Fruit fly (Drosophila melanogaster) whole organism, prepupa: ENCODE results near the gene CG2663.

Source experiments
- Blimp-1 ChIP-seq: fragments of 200-800 bp; sonication (Bioruptor generic); optimal IDR thresholded peaks from 3 replicates; lab custom pipeline; 2017; ENCODE audit warnings: missing biosample characterization, missing genetic modification characterization, mild to moderate bottlenecking, moderate library complexity, missing genetic modification reagents
- CG10631 ChIP-seq: fragments of 200-800 bp; sonication (Bioruptor generic); optimal IDR thresholded peaks from 2 replicates; lab custom pipeline; 2016; ENCODE audit warnings: missing biosample characterization, missing genetic modification characterization
- CG1621 ChIP-seq: fragments of 200-800 bp; sonication (Bioruptor generic); optimal IDR thresholded peaks from 3 replicates; lab custom pipeline; 2018; ENCODE audit warnings: missing biosample characterization, mild to moderate bottlenecking, missing genetic modification characterization
- CG16779 ChIP-seq: fragments of 200-800 bp; sonication (Bioruptor generic); optimal IDR thresholded peaks from 3 replicates; lab custom pipeline; 2017; ENCODE audit warnings: missing biosample characterization, mild to moderate bottlenecking, missing genetic modification characterization
- CG3032 ChIP-seq: fragments of 200-800 bp; optimal IDR thresholded peaks from 2 replicates; lab custom pipeline; 2019; ENCODE audit warnings: missing biosample characterization, mild to moderate bottlenecking, missing genetic modification characterization, moderate library complexity
- CG31627 ChIP-seq: fragments of 200-800 bp; sonication (Bioruptor generic); optimal IDR thresholded peaks from 3 replicates; lab custom pipeline; 2016; ENCODE audit warnings: missing biosample characterization, missing genetic modification characterization
- CG32006 ChIP-seq: fragments of 200-800 bp; sonication (Bioruptor generic); optimal IDR thresholded peaks from 3 replicates; lab custom pipeline; 2017; ENCODE audit warnings: missing biosample characterization, mild to moderate bottlenecking, missing genetic modification characterization
- CG34406 ChIP-seq: fragments of 200-800 bp; sonication (Bioruptor generic); optimal IDR thresholded peaks from 3 replicates; lab custom pipeline; 2016; ENCODE audit warnings: missing biosample characterization, missing genetic modification characterization
- CG3919 ChIP-seq: fragments of 200-800 bp; sonication (Bioruptor generic); optimal IDR thresholded peaks from 3 replicates; lab custom pipeline; 2016; ENCODE audit warnings: missing biosample characterization, missing genetic modification characterization
- CG6163 ChIP-seq: fragments of 200-800 bp; sonication (Bioruptor generic); IDR thresholded peaks from 3 replicates; pipeline ENCODE4 v1.3.6; 2022; ENCODE audit warnings: missing biosample characterization, missing genetic modification characterization
- CG6276 ChIP-seq: fragments of 200-800 bp; sonication (Bioruptor generic); optimal IDR thresholded peaks from 2 replicates; lab custom pipeline; 2017; ENCODE audit warnings: missing biosample characterization, mild to moderate bottlenecking, missing genetic modification characterization
- CG7368 ChIP-seq: fragments of 200-800 bp; sonication (Bioruptor generic); optimal IDR thresholded peaks from 3 replicates; lab custom pipeline; 2016; ENCODE audit warnings: missing biosample characterization, missing genetic modification characterization
- CG8119 ChIP-seq: fragments of 200-800 bp; sonication (Bioruptor generic); IDR thresholded peaks from 3 replicates; pipeline ENCODE4 v1.3.6; 2022; ENCODE audit warnings: missing biosample characterization, missing genetic modification characterization
- CG8319 ChIP-seq: fragments of 200-800 bp; sonication (Bioruptor generic); optimal IDR thresholded peaks from 3 replicates; lab custom pipeline; 2016; ENCODE audit warnings: missing biosample characterization, missing genetic modification characterization
- CG8632 ChIP-seq: fragments of 200-800 bp; sonication (Bioruptor generic); optimal IDR thresholded peaks from 3 replicates; lab custom pipeline; 2016; ENCODE audit warnings: missing biosample characterization, missing genetic modification characterization
- CG9139 ChIP-seq: fragments of 200-800 bp; sonication (Bioruptor generic); optimal IDR thresholded peaks from 3 replicates; lab custom pipeline; 2017; ENCODE audit warnings: missing biosample characterization, mild to moderate bottlenecking, missing genetic modification characterization
- Eip75B ChIP-seq: fragments of 200-800 bp; sonication (Bioruptor generic); optimal IDR thresholded peaks from 3 replicates; lab custom pipeline; 2016; ENCODE audit warnings: missing biosample characterization, missing genetic modification characterization
- Eip78C ChIP-seq: fragments of 200-800 bp; sonication (Bioruptor generic); peaks from one replicate; lab custom pipeline; 2016; ENCODE audit warnings: missing biosample characterization, missing genetic modification characterization
- Ets21C ChIP-seq: fragments of 200-800 bp; sonication (Bioruptor generic); optimal IDR thresholded peaks from 3 replicates; lab custom pipeline; 2016; ENCODE audit warnings: missing biosample characterization, missing genetic modification characterization
- Gug ChIP-seq: fragments of 200-800 bp; sonication (Bioruptor generic); IDR thresholded peaks from 2 replicates; pipeline ENCODE4 v1.3.6; 2022; ENCODE audit warnings: missing biosample characterization, missing genetic modification characterization
- Hr38 ChIP-seq: sonication (Bioruptor generic); optimal IDR thresholded peaks from 2 replicates; lab custom pipeline; 2016; ENCODE audit warnings: missing biosample characterization, missing genetic modification characterization
- Hr39 ChIP-seq: fragments of 200-800 bp; sonication (Bioruptor generic); optimal IDR thresholded peaks from 2 replicates; lab custom pipeline; 2016; ENCODE audit warnings: missing biosample characterization, missing genetic modification characterization
- Hr4 ChIP-seq: fragments of 200-800 bp; sonication (Bioruptor generic); optimal IDR thresholded peaks from 3 replicates; lab custom pipeline; 2016; ENCODE audit warnings: missing biosample characterization, missing genetic modification characterization
- Lpt ChIP-seq: fragments of 200-800 bp; sonication (Bioruptor generic); optimal IDR thresholded peaks from 3 replicates; lab custom pipeline; 2016; ENCODE audit warnings: missing biosample characterization, missing genetic modification characterization
- Met ChIP-seq: fragments of 200-800 bp; sonication (Bioruptor generic); optimal IDR thresholded peaks from 3 replicates; lab custom pipeline; 2016; ENCODE audit warnings: missing biosample characterization, missing genetic modification characterization
- OdsH ChIP-seq: fragments of 200-800 bp; sonication (Bioruptor generic); optimal IDR thresholded peaks from 3 replicates; lab custom pipeline; 2016; ENCODE audit warnings: missing biosample characterization, missing genetic modification characterization
- Sox102F ChIP-seq: fragments of 200-800 bp; sonication (Bioruptor generic); optimal IDR thresholded peaks from 2 replicates; lab custom pipeline; 2016; ENCODE audit warnings: missing biosample characterization, mild to moderate bottlenecking, missing genetic modification characterization
- Sox14 ChIP-seq: fragments of 200-800 bp; sonication (Bioruptor generic); optimal IDR thresholded peaks from 3 replicates; lab custom pipeline; 2016; ENCODE audit warnings: missing biosample characterization, missing genetic modification characterization
- Sox15 ChIP-seq: fragments of 200-800 bp; sonication (Bioruptor generic); optimal IDR thresholded peaks from 3 replicates; lab custom pipeline; 2016; ENCODE audit warnings: missing biosample characterization, missing genetic modification characterization
- acj6 ChIP-seq: fragments of 200-800 bp; sonication (Bioruptor generic); optimal IDR thresholded peaks from 3 replicates; lab custom pipeline; 2016; ENCODE audit warnings: missing biosample characterization, missing genetic modification characterization
- cyc ChIP-seq: fragments of 200-800 bp; sonication (Bioruptor generic); optimal IDR thresholded peaks from 3 replicates; lab custom pipeline; 2016; ENCODE audit warnings: missing biosample characterization, missing genetic modification characterization
- dac ChIP-seq: fragments of 200-800 bp; sonication (Bioruptor generic); optimal IDR thresholded peaks from 2 replicates; lab custom pipeline; 2017; ENCODE audit warnings: missing biosample characterization, mild to moderate bottlenecking, missing genetic modification characterization
- dsx ChIP-seq: fragments of 200-800 bp; optimal IDR thresholded peaks from 3 replicates; lab custom pipeline; 2019; ENCODE audit warnings: missing biosample characterization, mild to moderate bottlenecking, missing genetic modification characterization, moderate library complexity; ENCODE audit not compliant: poor library complexity, severe bottlenecking
- eg ChIP-seq: fragments of 200-800 bp; sonication (Bioruptor generic); IDR thresholded peaks from 3 replicates; pipeline ENCODE4 v1.3.6; 2022; ENCODE audit warnings: missing biosample characterization, missing genetic modification characterization
- esn ChIP-seq: fragments of 200-800 bp; sonication (Bioruptor generic); optimal IDR thresholded peaks from 2 replicates; lab custom pipeline; 2016; ENCODE audit warnings: missing biosample characterization, mild to moderate bottlenecking, missing genetic modification characterization, moderate library complexity
- fd85E ChIP-seq: fragments of 200-800 bp; sonication (Bioruptor generic); optimal IDR thresholded peaks from 3 replicates; lab custom pipeline; 2016; ENCODE audit warnings: missing biosample characterization, missing genetic modification characterization
- fkh ChIP-seq: fragments of 200-800 bp; sonication (Bioruptor generic); optimal IDR thresholded peaks from 3 replicates; lab custom pipeline; 2017; ENCODE audit warnings: missing biosample characterization, mild to moderate bottlenecking, missing genetic modification characterization, moderate library complexity
- net ChIP-seq: fragments of 200-800 bp; sonication (Bioruptor generic); optimal IDR thresholded peaks from 3 replicates; lab custom pipeline; 2016; ENCODE audit warnings: missing biosample characterization, missing genetic modification characterization
- salr ChIP-seq, 2 experiments: fragments of 200-800 bp; sonication (Bioruptor generic); optimal IDR thresholded peaks; 3 replicates each; lab custom pipeline; 2016 to 2018; ENCODE audit warnings: missing biosample characterization in 2 of 2, missing genetic modification characterization in 2 of 2, mild to moderate bottlenecking in 1 of 2
- spab ChIP-seq: fragments of 200-800 bp; sonication (Bioruptor generic); optimal IDR thresholded peaks from 2 replicates; lab custom pipeline; 2017; ENCODE audit warnings: missing biosample characterization, mild to moderate bottlenecking, missing genetic modification characterization, missing genetic modification reagents
- ss ChIP-seq, 2 experiments: fragments of 200-800 bp; sonication (Bioruptor generic); optimal IDR thresholded peaks; 2 replicates in 1 of 2; 3 replicates in 1 of 2; lab custom pipeline; 2017 to 2018; ENCODE audit warnings: mild to moderate bottlenecking in 2 of 2, missing biosample characterization in 2 of 2, missing genetic modification characterization in 2 of 2, moderate library complexity in 1 of 2
- svp ChIP-seq: fragments of 200-800 bp; sonication (Bioruptor generic); peaks from one replicate; lab custom pipeline; 2016; ENCODE audit warnings: missing biosample characterization, missing genetic modification characterization
- topi ChIP-seq: fragments of 200-800 bp; sonication (Bioruptor generic); optimal IDR thresholded peaks from 3 replicates; lab custom pipeline; 2016; ENCODE audit warnings: missing biosample characterization, missing genetic modification characterization
- vri ChIP-seq: fragments of 200-800 bp; sonication (Bioruptor generic); optimal IDR thresholded peaks from 3 replicates; lab custom pipeline; 2016; ENCODE audit warnings: missing biosample characterization, mild to moderate bottlenecking, missing genetic modification characterization

The CG2663 gene

DNA sequence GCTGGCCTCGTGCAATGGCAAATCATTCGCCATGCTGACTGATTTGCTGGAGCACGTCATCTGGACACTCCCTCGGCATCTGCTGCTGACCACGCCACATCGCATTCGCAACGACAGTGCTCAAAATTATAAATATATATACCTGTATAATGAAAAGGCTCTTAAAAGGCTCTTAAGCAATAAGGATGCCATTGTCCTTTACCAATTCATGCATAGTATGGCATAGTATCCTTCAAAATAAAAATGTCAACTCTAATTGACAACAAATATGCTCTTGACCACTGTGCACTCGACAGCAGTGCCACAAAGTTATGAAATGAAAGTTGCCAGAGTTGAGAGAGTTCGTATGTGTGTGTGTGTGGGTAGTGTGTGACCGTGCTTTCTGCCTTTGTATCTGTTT, 18.2 kb upstream of the CG2663 start (continued):
- TF ChIP-seq Eip78C (GFP tag; lab: Kevin White, UChicago) (peak; percentile 75), ss (GFP tag; optimal IDR thresholded peaks at IDR 0.05; lab: Kevin White, UChicago) (no peak), eg (GFP tag; lab: Robert Waterston, UW) (peak; percentile 56; the same call in 1 of the 3 replicates), dsx (GFP tag; lab: Kevin White, UChicago) (peak; percentile 15)
- TF ChIP-seq, all 60 proteins: peak for 18

- peak; percentile 59 for TF ChIP-seq fkh (GFP tag; lab: Kevin White, UChicago)
- TF ChIP-seq CG10631 (GFP tag; lab: Kevin White, UChicago) = no peak
- TF ChIP-seq Eip78C (GFP tag; lab: Kevin White, UChicago) = no peak
Measured at dm6 chr3R:5420454-5420853, 16.5 kb upstream of the CG2663 start.

DNA sequence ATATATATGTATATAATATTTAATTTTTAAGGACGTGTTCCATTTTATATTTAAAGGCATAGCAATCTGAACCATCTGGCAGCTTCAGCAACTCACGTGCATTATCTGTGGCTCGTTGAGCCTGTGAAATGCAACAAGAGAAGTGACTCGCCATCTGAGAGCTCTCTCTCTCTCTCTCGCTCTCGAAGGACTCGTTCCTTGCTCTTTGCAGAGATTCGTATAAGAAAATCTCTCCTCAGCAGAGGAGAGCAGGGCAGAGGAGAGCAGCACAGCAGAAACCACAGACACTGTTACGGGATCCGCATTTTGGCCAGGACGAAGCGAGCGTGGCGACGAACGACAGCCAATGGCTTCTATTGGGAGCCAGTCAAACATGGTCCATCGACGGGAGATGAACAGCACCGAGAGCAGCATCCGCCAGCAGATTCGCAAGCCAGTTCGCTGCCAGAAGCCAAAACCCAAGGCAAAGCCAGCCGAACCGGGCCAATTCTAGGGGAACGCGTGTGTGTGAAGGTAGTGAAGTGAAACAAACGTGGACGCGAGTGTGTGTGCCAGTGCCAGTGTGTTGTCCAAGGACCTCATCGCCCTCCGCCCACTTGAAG, 10.3 kb upstream of the CG2663 start, which contains the start of gene CG14669:
Gene CG14669, plus strand, starts transcription at position 381 of the 602 bp plus-strand sequence.
- TF ChIP-seq svp (GFP tag; lab: Kevin White, UChicago) (peak; percentile 22), Sox102F (GFP tag; lab: Kevin White, UChicago) (no peak), Hr38 (GFP tag; lab: Kevin White, UChicago) (no peak)

DNA sequence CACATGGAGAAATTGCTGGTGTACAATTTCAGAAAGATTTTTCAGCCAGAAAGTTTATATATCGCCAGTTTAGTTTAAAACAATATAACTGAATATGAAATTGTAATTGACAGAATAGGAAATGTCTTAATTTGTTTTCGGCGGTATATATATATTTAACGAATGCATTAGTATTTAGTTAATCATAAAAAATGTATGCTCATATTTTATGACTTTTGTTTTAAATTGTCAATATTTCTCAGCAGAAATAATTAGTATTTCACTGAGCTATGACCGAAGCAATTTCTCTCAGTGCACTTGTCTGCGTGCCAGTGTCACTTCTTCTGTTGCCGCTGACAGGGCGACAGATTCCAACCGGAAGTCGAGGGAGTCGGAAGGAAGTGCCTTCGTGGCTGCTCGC, 9.1 kb upstream of the CG2663 start:
- TF ChIP-seq CG9139 (no peak), CG8119 (GFP tag; lab: Robert Waterston, UW) (0 out of 3 replicates have a peak, but pooled peaks have one; percentile 24), OdsH (GFP tag; lab: Kevin White, UChicago) (peak; percentile 3), dsx (GFP tag; lab: Kevin White, UChicago) (no peak), CG3032 (tag; lab: Kevin White, UChicago) (no peak), CG16779 (no peak), esn (GFP tag; lab: Kevin White, UChicago) (no peak), dac (GFP tag; lab: Kevin White, UChicago) (no peak), Met (GFP tag; lab: Kevin White, UChicago) (peak; percentile 3), Eip78C (GFP tag; lab: Kevin White, UChicago) (peak; percentile 77), CG7368 (no peak), CG8319 (GFP tag; lab: Kevin White, UChicago) (no peak), acj6 (GFP tag; lab: Kevin White, UChicago) (no peak), Ets21C (GFP tag; lab: Kevin White, UChicago) (no peak), net (GFP tag; lab: Kevin White, UChicago) (no peak), CG6163 (no peak), Gug (GFP tag; lab: Robert Waterston, UW) (no peak), CG8632 (no peak), Sox15 (no peak), Hr4 (GFP tag; lab: Kevin White, UChicago) (peak; percentile 10), salr (GFP tag; optimal IDR thresholded peaks at IDR 0.05; lab: Kevin White, UChicago) (no peak), cyc (no peak), vri (no peak), CG34406 (GFP tag; lab: Kevin White, UChicago) (no peak), CG3919 (GFP tag; lab: Kevin White, UChicago) (no peak), Hr38 (GFP tag; lab: Kevin White, UChicago) (no peak), CG10631 (GFP tag; lab: Kevin White, UChicago) (peak; percentile 2), Sox14 (no peak), CG32006 (GFP tag; lab: Kevin White, UChicago) (peak; percentile 27), spab (GFP tag; lab: Kevin White, UChicago) (no peak), CG6276 (GFP tag; lab: Kevin White, UChicago) (no peak), topi (GFP tag; lab: Kevin White, UChicago) (no peak), Lpt (GFP tag; lab: Kevin White, UChicago) (no peak), svp (GFP tag; lab: Kevin White, UChicago) (no peak), Hr39 (peak; percentile 4), CG1621 (no peak), Blimp-1 (no peak), Sox102F (GFP tag; lab: Kevin White, UChicago) (no peak), fd85E (GFP tag; lab: Kevin White, UChicago) (no peak), CG31627 (GFP tag; lab: Kevin White, UChicago) (peak; percentile 4), Eip75B (no peak)
